Worm (Caenorhabditis elegans) whole organism, midembryonic: ENCODE measurements around the gene Y41C4A.32.
A peak's percentile ranks its signal among the peaks of the same experiment; 100 is the strongest.

ENCODE experiments used
- T22C8.4 ChIP-seq: fragments of 200-800 bp; sonication (Bioruptor generic); IDR thresholded peaks from 2 replicates; pipeline ENCODE4 v1.3.6; 2022; ENCODE audit warnings: missing genetic modification characterization, missing compliant biosample characterization
- cog-1 ChIP-seq: sonication (generic microtip); optimal IDR thresholded peaks from 2 replicates; lab custom pipeline; 2016; ENCODE audit warnings: missing genetic modification characterization, missing compliant biosample characterization
- flt-1 ChIP-seq: fragments of 200-800 bp; sonication (Bioruptor generic); IDR thresholded peaks from 2 replicates; pipeline ENCODE4 v1.3.6; 2022; ENCODE audit warnings: missing genetic modification characterization, missing compliant biosample characterization
- klf-2 ChIP-seq: fragments of 200-800 bp; sonication (Bioruptor generic); conservative IDR thresholded peaks from 2 replicates; pipeline ENCODE4 v1.3.6; 2022; ENCODE audit warnings: missing genetic modification reagents, missing genetic modification characterization, missing compliant biosample characterization
- med-1 ChIP-seq: sonication (generic microtip); optimal IDR thresholded peaks from 2 replicates; lab custom pipeline; 2017; ENCODE audit warnings: missing genetic modification characterization, mild to moderate bottlenecking, missing compliant biosample characterization, antibody characterized with exemption, missing genetic modification reagents; ENCODE audit not compliant: insufficient read depth
- ref-1 ChIP-seq: fragments of 200-800 bp; sonication (Bioruptor generic); conservative IDR thresholded peaks from 2 replicates; pipeline ENCODE4 v1.3.6; 2022; ENCODE audit warnings: missing genetic modification reagents, missing genetic modification characterization, missing compliant biosample characterization
- tab-1 ChIP-seq: fragments of 200-800 bp; sonication (Bioruptor generic); IDR thresholded peaks from 2 replicates; pipeline ENCODE4 v1.3.6; 2022; ENCODE audit warnings: missing genetic modification characterization, missing compliant biosample characterization
- ztf-23 ChIP-seq: fragments of 200-800 bp; sonication (Bioruptor generic); IDR thresholded peaks from 2 replicates; pipeline ENCODE4 v1.3.6; 2022; ENCODE audit warnings: missing genetic modification reagents, missing genetic modification characterization, missing compliant biosample characterization
- ztf-29 ChIP-seq: fragments of 200-800 bp; sonication (Bioruptor generic); IDR thresholded peaks from 2 replicates; pipeline ENCODE4 v1.3.6; 2022; ENCODE audit warnings: missing genetic modification reagents, missing genetic modification characterization, missing compliant biosample characterization

The Y41C4A.32 gene

DNA sequence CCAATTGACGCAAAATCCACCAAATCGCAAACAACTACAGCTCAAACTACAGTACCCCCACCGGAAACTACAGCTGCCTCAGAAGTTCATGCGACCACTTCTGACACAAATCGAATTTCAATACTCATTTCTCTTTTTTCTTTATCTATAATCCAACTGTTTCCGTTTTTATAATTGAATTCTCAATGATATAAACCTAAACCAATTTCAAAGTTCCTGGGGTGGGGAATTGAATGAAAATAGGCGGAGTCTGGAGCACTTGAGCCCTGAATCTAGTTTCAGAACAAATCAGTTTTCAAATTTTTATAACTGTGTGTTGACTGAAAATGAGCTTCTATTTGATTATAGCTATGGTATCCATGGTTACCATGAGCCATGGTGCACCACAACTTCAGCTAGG lies 25.2 kb upstream of the Y41C4A.32 start, which contains the start of gene Y41C4A.6:
Gene Y41C4A.6, plus strand, starts transcription at position 301 of the 400 bp plus-strand sequence.
- no peak for TF ChIP-seq tab-1 (GFP tag; lab: Robert Waterston, UW)
- no peak for TF ChIP-seq ztf-29
- TF ChIP-seq med-1 (GFP tag; lab: Kevin White, UChicago) = no peak
- no peak for TF ChIP-seq klf-2 (GFP tag; lab: Robert Waterston, UW)
- TF ChIP-seq ref-1 = no peak

DNA sequence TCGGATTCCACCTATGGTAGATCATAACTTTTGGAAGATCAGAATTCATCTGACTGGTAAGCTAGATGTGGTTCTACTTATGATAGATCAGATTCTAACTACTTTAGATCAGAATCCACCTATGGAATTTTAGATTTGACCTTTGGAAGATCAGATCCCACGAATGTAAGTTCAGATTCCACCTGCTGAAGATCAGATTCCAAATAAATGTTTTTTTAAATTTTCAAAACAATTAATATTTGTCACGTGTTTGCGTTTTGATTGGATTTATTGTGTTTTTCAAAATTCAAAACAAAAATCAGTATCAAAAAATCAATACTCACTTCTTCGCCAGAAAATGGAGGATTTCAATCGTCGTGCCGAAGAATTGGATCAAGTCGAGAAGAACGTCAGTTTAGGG lies 22.9 kb upstream of the Y41C4A.32 start, which contains the start of gene Y41C4A.7:
Gene Y41C4A.7, plus strand, starts transcription at position 301 of the 400 bp plus-strand sequence.
- TF ChIP-seq T22C8.4 (GFP tag; lab: Robert Waterston, UW) = no peak
- TF ChIP-seq ztf-23 = no peak
- TF ChIP-seq med-1 (GFP tag; lab: Kevin White, UChicago) = no peak
- no peak for TF ChIP-seq ztf-29
- TF ChIP-seq flt-1 = no peak
- no peak for TF ChIP-seq klf-2 (GFP tag; lab: Robert Waterston, UW)
- no peak for TF ChIP-seq tab-1 (GFP tag; lab: Robert Waterston, UW)
- no peak for TF ChIP-seq ref-1
- no peak for TF ChIP-seq cog-1 (tag; lab: Kevin White, UChicago)

DNA sequence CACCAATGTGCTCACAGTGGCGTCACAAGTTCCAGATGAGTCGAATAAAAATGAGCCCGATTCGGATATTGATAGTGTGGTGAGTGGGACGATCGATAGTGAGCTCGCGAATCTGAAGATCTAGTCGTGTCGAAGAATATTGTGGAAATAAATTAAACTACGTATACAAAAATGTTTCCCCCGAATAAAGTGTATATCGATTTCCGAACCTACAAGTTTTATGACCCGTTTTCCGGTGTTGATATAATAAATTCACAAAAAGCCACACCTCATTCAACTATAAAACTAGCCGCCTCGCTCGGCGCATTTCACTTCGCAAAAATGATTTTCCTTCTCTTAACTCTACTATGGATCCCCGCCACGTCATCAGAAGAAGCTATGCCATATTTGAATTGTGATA lies 21.5 kb upstream of the Y41C4A.32 start, which contains the start of gene pqn-84:
Gene pqn-84, plus strand, starts transcription at position 301 of the 400 bp plus-strand sequence.
- TF ChIP-seq tab-1 (GFP tag; lab: Robert Waterston, UW) = no peak
- no peak for TF ChIP-seq med-1 (GFP tag; lab: Kevin White, UChicago)
- TF ChIP-seq ref-1 = no peak
- TF ChIP-seq flt-1 = no peak
- no peak for TF ChIP-seq cog-1 (tag; lab: Kevin White, UChicago)
- no peak for TF ChIP-seq T22C8.4 (GFP tag; lab: Robert Waterston, UW)
- TF ChIP-seq klf-2 (GFP tag; lab: Robert Waterston, UW) = no peak
- TF ChIP-seq ztf-29 = no peak
- no peak for TF ChIP-seq ztf-23

DNA sequence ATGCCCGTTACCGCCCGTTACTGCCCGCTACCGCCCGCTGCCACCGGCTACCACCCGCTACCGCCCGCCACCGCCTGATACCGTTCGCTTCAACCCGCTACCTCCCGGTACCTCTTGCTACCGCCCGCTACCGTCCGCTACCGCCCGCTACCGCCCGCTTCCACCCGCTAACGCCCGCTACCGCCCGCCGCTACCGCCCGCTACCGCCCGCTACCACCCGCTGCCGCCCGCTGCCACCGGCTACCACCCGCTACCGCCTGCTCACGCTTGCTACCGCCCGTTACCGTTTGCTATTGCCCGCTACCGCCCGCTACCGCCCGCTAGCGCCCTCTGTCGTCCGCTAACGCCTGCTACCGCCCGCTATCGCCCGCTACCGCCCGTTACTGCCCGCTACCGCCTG lies 19.6 kb upstream of the Y41C4A.32 start:
- TF ChIP-seq ref-1 (no peak), tab-1 (GFP tag; lab: Robert Waterston, UW) (no peak; the same call in 1 of the 2 replicates), cog-1 (tag; lab: Kevin White, UChicago) (no peak), med-1 (GFP tag; lab: Kevin White, UChicago) (no peak), T22C8.4 (GFP tag; lab: Robert Waterston, UW) (no peak), ztf-23 (no peak), ztf-29 (no peak), klf-2 (GFP tag; lab: Robert Waterston, UW) (no peak), flt-1 (no peak)

DNA sequence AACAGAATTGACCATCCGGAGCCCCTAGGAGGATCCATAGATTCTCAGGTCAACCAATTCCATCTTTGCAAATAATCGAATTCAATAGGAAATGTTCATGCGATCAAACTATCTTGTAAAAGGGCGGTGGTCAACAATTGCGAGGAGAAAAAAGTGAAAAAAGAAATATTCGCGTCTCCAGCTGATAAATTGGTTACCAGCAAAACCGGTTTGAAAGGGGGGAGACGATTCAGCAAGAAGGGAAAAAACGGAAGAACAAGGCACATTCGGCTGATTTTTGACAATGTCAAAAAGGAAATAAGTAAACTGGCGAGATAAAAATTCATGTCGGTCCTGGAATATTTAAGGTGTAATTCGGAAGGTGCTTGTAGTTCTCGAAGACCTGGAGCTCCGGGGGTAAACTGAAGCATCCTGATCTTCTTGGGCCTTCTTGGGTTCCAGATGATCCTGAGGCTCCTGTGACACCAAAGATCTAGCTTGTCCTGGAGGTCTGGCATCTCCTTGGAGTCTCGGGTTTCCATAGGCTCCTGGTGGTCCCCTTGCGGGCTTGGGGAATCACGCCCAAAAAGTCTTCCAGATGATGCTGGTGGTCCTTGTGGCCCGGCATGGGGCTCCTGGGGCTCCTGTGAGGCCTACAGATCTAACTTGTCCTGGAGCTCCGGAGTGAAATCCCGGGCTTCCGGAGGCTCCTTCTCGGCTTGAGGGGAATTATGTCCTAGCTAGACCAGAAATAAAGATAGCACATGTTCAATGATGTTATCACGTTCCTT lies 18.3 kb upstream of the Y41C4A.32 start:
- TF ChIP-seq cog-1 (tag; lab: Kevin White, UChicago) = no peak
- no peak for TF ChIP-seq ztf-29
- TF ChIP-seq T22C8.4 (GFP tag; lab: Robert Waterston, UW) = no peak
- TF ChIP-seq med-1 (GFP tag; lab: Kevin White, UChicago) = no peak
- no peak for TF ChIP-seq tab-1 (GFP tag; lab: Robert Waterston, UW)
- TF ChIP-seq klf-2 (GFP tag; lab: Robert Waterston, UW) = no peak

DNA sequence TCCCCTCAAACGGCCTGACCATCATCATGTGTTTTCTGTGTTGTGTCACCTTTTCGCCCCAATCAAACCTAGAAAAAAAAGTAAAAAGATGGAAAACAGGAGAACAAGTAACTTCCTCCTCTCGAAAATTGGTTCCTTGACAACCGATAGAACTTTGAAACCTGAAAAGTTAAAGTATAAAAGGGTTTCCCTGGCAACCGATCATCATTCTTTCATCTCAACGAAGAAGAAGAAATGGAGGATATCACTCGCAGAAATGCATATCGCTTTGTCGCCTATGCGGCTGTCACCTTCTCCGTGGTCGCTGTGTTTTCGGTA lies 17.8 kb upstream of the Y41C4A.32 start, which contains the start of gene col-95:
Gene col-95, plus strand, starts transcription at position 219 of the 318 bp plus-strand sequence.
- TF ChIP-seq cog-1 (tag; lab: Kevin White, UChicago) = no peak
- no peak for TF ChIP-seq ztf-23
- no peak for TF ChIP-seq ztf-29
- TF ChIP-seq T22C8.4 (GFP tag; lab: Robert Waterston, UW) = no peak
- no peak for TF ChIP-seq tab-1 (GFP tag; lab: Robert Waterston, UW)
- no peak for TF ChIP-seq med-1 (GFP tag; lab: Kevin White, UChicago)
- TF ChIP-seq klf-2 (GFP tag; lab: Robert Waterston, UW) = no peak
- TF ChIP-seq flt-1 = no peak
- no peak for TF ChIP-seq ref-1

DNA sequence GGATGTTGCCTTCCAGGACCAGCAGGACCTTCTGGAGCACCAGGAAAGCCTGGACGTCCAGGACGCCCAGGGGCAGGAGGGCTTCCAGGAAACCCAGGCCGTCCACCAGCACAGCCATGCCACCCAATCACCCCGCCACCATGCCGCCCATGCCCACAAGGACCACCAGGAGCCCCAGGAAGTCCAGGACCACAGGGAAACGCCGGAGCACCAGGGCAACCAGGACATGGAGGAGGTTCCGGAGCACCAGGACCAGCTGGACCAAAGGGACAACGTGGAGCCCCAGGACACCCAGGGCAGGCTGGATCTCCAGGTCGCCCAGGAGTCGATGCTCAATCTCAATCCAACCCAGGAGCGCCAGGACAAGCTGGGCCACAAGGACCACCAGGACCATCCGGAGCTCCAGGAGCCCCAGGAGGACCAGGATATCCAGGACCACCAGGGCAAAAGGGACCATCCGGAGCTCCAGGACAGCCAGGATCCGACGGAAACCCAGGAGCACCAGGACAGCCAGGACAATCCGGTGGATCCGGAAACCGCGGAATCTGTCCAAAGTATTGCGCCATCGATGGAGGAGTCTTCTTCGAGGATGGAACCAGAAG lies 17.0 kb upstream of the Y41C4A.32 start:
- TF ChIP-seq T22C8.4 (GFP tag; lab: Robert Waterston, UW) = no peak
- no peak for TF ChIP-seq cog-1 (tag; lab: Kevin White, UChicago)
- TF ChIP-seq flt-1 = 0 out of 2 replicates have a peak, but pooled peaks have one; percentile 53

DNA sequence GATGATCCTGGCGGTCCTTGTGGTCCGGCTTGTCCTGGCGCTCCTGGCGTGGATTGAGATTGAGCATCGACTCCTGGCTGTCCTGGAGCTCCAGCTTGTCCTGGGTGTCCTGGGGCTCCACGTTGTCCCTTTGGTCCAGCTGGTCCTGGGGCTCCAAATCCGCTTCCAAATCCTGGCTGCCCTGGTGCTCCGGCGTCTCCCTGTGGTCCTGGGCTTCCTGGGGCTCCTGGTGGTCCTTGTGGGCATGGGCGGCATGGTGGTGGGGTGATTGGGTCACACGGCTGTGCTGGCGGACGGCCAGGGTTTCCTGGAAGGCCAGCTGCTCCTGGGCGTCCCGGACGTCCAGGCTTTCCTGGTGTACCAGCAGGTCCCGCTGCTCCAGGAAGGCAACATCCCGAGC lies 15.6 kb upstream of the Y41C4A.32 start:
- TF ChIP-seq med-1 (GFP tag; lab: Kevin White, UChicago) (no peak), cog-1 (tag; lab: Kevin White, UChicago) (no peak), klf-2 (GFP tag; lab: Robert Waterston, UW) (no peak), T22C8.4 (GFP tag; lab: Robert Waterston, UW) (no peak), ref-1 (no peak), ztf-23 (no peak)

DNA sequence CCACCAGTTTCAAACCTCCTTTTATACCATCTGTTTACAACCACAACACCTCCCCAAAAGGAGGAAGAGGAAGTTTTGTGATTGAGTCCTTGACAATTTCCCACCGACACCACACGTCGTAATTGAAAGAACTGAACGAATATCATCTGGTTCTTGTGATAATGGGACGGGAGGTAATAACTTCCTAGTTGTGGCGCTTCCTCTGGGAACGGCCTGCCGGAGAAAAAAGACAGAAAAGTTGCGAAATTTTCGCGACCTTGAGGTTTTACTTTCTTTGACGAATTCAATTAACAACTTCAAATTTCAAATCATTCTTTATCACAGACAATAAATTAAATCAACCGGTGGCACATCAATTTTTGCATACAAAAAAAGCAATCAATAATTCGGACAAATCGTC lies 14.8 kb upstream of the Y41C4A.32 start, which contains the start of gene col-96:
Gene col-96, minus strand, starts transcription at position 101 of the 400 bp plus-strand sequence.
- TF ChIP-seq cog-1 (tag; lab: Kevin White, UChicago) (no peak), tab-1 (GFP tag; lab: Robert Waterston, UW) (no peak), ref-1 (no peak), klf-2 (GFP tag; lab: Robert Waterston, UW) (no peak), T22C8.4 (GFP tag; lab: Robert Waterston, UW) (no peak), ztf-23 (no peak), ztf-29 (no peak), med-1 (GFP tag; lab: Kevin White, UChicago) (no peak), flt-1 (no peak)
